Fruit fly (Drosophila melanogaster) whole organism, prepupa: ENCODE measurements around the gene Jhbp2.

Experiments
- Blimp-1 ChIP-seq: fragments of 200-800 bp; sonication (Bioruptor generic); optimal IDR thresholded peaks from 3 replicates; lab custom pipeline; 2017; ENCODE audit warnings: missing biosample characterization, missing genetic modification characterization, mild to moderate bottlenecking, moderate library complexity, missing genetic modification reagents
- CG10631 ChIP-seq: fragments of 200-800 bp; sonication (Bioruptor generic); optimal IDR thresholded peaks from 2 replicates; lab custom pipeline; 2016; ENCODE audit warnings: missing biosample characterization, missing genetic modification characterization
- CG10669 ChIP-seq: fragments of 200-800 bp; sonication (Bioruptor generic); optimal IDR thresholded peaks from 3 replicates; lab custom pipeline; 2018; ENCODE audit warnings: missing biosample characterization, mild to moderate bottlenecking, missing genetic modification characterization, moderate library complexity
- CG15336 ChIP-seq: fragments of 200-800 bp; sonication (Bioruptor generic); IDR thresholded peaks from 2 replicates; pipeline ENCODE4 v1.3.6; 2022; ENCODE audit warnings: missing biosample characterization, missing genetic modification characterization
- CG1621 ChIP-seq: fragments of 200-800 bp; sonication (Bioruptor generic); optimal IDR thresholded peaks from 3 replicates; lab custom pipeline; 2018; ENCODE audit warnings: missing biosample characterization, mild to moderate bottlenecking, missing genetic modification characterization
- CG31627 ChIP-seq: fragments of 200-800 bp; sonication (Bioruptor generic); optimal IDR thresholded peaks from 3 replicates; lab custom pipeline; 2016; ENCODE audit warnings: missing biosample characterization, missing genetic modification characterization
- CG32006 ChIP-seq: fragments of 200-800 bp; sonication (Bioruptor generic); optimal IDR thresholded peaks from 3 replicates; lab custom pipeline; 2017; ENCODE audit warnings: missing biosample characterization, mild to moderate bottlenecking, missing genetic modification characterization
- CG3919 ChIP-seq: fragments of 200-800 bp; sonication (Bioruptor generic); optimal IDR thresholded peaks from 3 replicates; lab custom pipeline; 2016; ENCODE audit warnings: missing biosample characterization, missing genetic modification characterization
- CG6163 ChIP-seq: fragments of 200-800 bp; sonication (Bioruptor generic); IDR thresholded peaks from 3 replicates; pipeline ENCODE4 v1.3.6; 2022; ENCODE audit warnings: missing biosample characterization, missing genetic modification characterization
- CG6792 ChIP-seq: fragments of 200-800 bp; sonication (Bioruptor generic); optimal IDR thresholded peaks from 3 replicates; lab custom pipeline; 2016; ENCODE audit warnings: missing biosample characterization, missing genetic modification characterization
- CG6808 ChIP-seq: fragments of 200-800 bp; sonication (Bioruptor generic); optimal IDR thresholded peaks from 3 replicates; lab custom pipeline; 2017; ENCODE audit warnings: missing biosample characterization, missing genetic modification characterization, mild to moderate bottlenecking, moderate library complexity, missing genetic modification reagents
- CG7368 ChIP-seq: fragments of 200-800 bp; sonication (Bioruptor generic); optimal IDR thresholded peaks from 3 replicates; lab custom pipeline; 2016; ENCODE audit warnings: missing biosample characterization, missing genetic modification characterization
- CG8119 ChIP-seq: fragments of 200-800 bp; sonication (Bioruptor generic); IDR thresholded peaks from 3 replicates; pipeline ENCODE4 v1.3.6; 2022; ENCODE audit warnings: missing biosample characterization, missing genetic modification characterization
- CG8632 ChIP-seq: fragments of 200-800 bp; sonication (Bioruptor generic); optimal IDR thresholded peaks from 3 replicates; lab custom pipeline; 2016; ENCODE audit warnings: missing biosample characterization, missing genetic modification characterization
- Eip75B ChIP-seq: fragments of 200-800 bp; sonication (Bioruptor generic); optimal IDR thresholded peaks from 3 replicates; lab custom pipeline; 2016; ENCODE audit warnings: missing biosample characterization, missing genetic modification characterization
- Eip78C ChIP-seq: fragments of 200-800 bp; sonication (Bioruptor generic); peaks from one replicate; lab custom pipeline; 2016; ENCODE audit warnings: missing biosample characterization, missing genetic modification characterization
- Hr38 ChIP-seq: sonication (Bioruptor generic); optimal IDR thresholded peaks from 2 replicates; lab custom pipeline; 2016; ENCODE audit warnings: missing biosample characterization, missing genetic modification characterization
- Hr39 ChIP-seq: fragments of 200-800 bp; sonication (Bioruptor generic); optimal IDR thresholded peaks from 2 replicates; lab custom pipeline; 2016; ENCODE audit warnings: missing biosample characterization, missing genetic modification characterization
- Hr4 ChIP-seq: fragments of 200-800 bp; sonication (Bioruptor generic); optimal IDR thresholded peaks from 3 replicates; lab custom pipeline; 2016; ENCODE audit warnings: missing biosample characterization, missing genetic modification characterization
- Lpt ChIP-seq: fragments of 200-800 bp; sonication (Bioruptor generic); optimal IDR thresholded peaks from 3 replicates; lab custom pipeline; 2016; ENCODE audit warnings: missing biosample characterization, missing genetic modification characterization
- Met ChIP-seq: fragments of 200-800 bp; sonication (Bioruptor generic); optimal IDR thresholded peaks from 3 replicates; lab custom pipeline; 2016; ENCODE audit warnings: missing biosample characterization, missing genetic modification characterization
- Sox14 ChIP-seq: fragments of 200-800 bp; sonication (Bioruptor generic); optimal IDR thresholded peaks from 3 replicates; lab custom pipeline; 2016; ENCODE audit warnings: missing biosample characterization, missing genetic modification characterization
- achi ChIP-seq: fragments of 200-800 bp; sonication (Bioruptor generic); optimal IDR thresholded peaks from 3 replicates; lab custom pipeline; 2016; ENCODE audit warnings: missing biosample characterization, missing genetic modification characterization
- acj6 ChIP-seq: fragments of 200-800 bp; sonication (Bioruptor generic); optimal IDR thresholded peaks from 3 replicates; lab custom pipeline; 2016; ENCODE audit warnings: missing biosample characterization, missing genetic modification characterization
- dac ChIP-seq: fragments of 200-800 bp; sonication (Bioruptor generic); optimal IDR thresholded peaks from 2 replicates; lab custom pipeline; 2017; ENCODE audit warnings: missing biosample characterization, mild to moderate bottlenecking, missing genetic modification characterization
- dsx ChIP-seq: fragments of 200-800 bp; optimal IDR thresholded peaks from 3 replicates; lab custom pipeline; 2019; ENCODE audit warnings: missing biosample characterization, mild to moderate bottlenecking, missing genetic modification characterization, moderate library complexity; ENCODE audit not compliant: poor library complexity, severe bottlenecking
- esn ChIP-seq: fragments of 200-800 bp; sonication (Bioruptor generic); optimal IDR thresholded peaks from 2 replicates; lab custom pipeline; 2016; ENCODE audit warnings: missing biosample characterization, mild to moderate bottlenecking, missing genetic modification characterization, moderate library complexity
- fd59A ChIP-seq: fragments of 200-800 bp; sonication (Bioruptor generic); optimal IDR thresholded peaks from 2 replicates; lab custom pipeline; 2017; ENCODE audit warnings: missing biosample characterization, mild to moderate bottlenecking, missing genetic modification characterization, missing genetic modification reagents
- fd85E ChIP-seq: fragments of 200-800 bp; sonication (Bioruptor generic); optimal IDR thresholded peaks from 3 replicates; lab custom pipeline; 2016; ENCODE audit warnings: missing biosample characterization, missing genetic modification characterization
- fkh ChIP-seq: fragments of 200-800 bp; sonication (Bioruptor generic); optimal IDR thresholded peaks from 3 replicates; lab custom pipeline; 2017; ENCODE audit warnings: missing biosample characterization, mild to moderate bottlenecking, missing genetic modification characterization, moderate library complexity
- lz ChIP-seq: fragments of 200-800 bp; sonication (Bioruptor generic); optimal IDR thresholded peaks from 3 replicates; lab custom pipeline; 2016; ENCODE audit warnings: missing biosample characterization, missing genetic modification characterization
- net ChIP-seq: fragments of 200-800 bp; sonication (Bioruptor generic); optimal IDR thresholded peaks from 3 replicates; lab custom pipeline; 2016; ENCODE audit warnings: missing biosample characterization, missing genetic modification characterization
- pdm3 ChIP-seq: fragments of 200-800 bp; sonication (Bioruptor generic); optimal IDR thresholded peaks from 3 replicates; lab custom pipeline; 2016; ENCODE audit warnings: missing biosample characterization, missing genetic modification characterization
- ss ChIP-seq, 2 experiments: fragments of 200-800 bp; sonication (Bioruptor generic); optimal IDR thresholded peaks; 2 replicates in 1 of 2; 3 replicates in 1 of 2; lab custom pipeline; 2017 to 2018; ENCODE audit warnings: mild to moderate bottlenecking in 2 of 2, missing biosample characterization in 2 of 2, missing genetic modification characterization in 2 of 2, moderate library complexity in 1 of 2
- topi ChIP-seq: fragments of 200-800 bp; sonication (Bioruptor generic); optimal IDR thresholded peaks from 3 replicates; lab custom pipeline; 2016; ENCODE audit warnings: missing biosample characterization, missing genetic modification characterization

The Jhbp2 gene

DNA sequence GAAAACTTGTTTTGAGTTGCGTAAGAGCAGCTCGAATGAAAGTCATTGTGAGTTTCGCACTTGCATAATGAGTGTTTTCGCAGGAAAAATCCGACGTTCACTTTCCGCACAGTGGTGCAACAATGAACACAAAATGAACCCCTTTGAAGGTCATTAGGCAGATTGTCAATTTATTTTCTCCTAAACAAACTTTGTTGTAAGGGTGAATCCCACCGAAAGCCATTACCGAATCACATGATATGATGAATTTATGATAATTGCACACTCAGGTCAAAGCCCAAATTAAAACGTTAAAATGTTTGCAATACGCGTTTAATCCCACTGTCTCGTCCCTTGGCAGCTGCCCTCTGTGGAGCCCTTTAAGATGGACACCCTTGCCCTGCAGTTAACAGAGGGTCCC lies 6.1 kb upstream of the Jhbp2 start:
- TF ChIP-seq fd59A (no peak), Hr4 (peak; percentile 56), CG8632 (GFP tag; lab: Kevin White, UChicago) (peak; percentile 11), CG6792 (no peak), Lpt (GFP tag; lab: Kevin White, UChicago) (peak; percentile 9), Eip75B (GFP tag; lab: Kevin White, UChicago) (peak; percentile 0), CG32006 (GFP tag; lab: Kevin White, UChicago) (peak; percentile 39), pdm3 (peak; percentile 10), CG3919 (GFP tag; lab: Kevin White, UChicago) (peak; percentile 35), CG8119 (peak; percentile 32; the same call in 1 of the 3 replicates), topi (GFP tag; lab: Kevin White, UChicago) (peak; percentile 20), net (GFP tag; lab: Kevin White, UChicago) (peak; percentile 0), Sox14 (peak; percentile 13), esn (GFP tag; lab: Kevin White, UChicago) (peak; percentile 20), CG15336 (GFP tag; lab: Robert Waterston, UW) (peak; percentile 55), CG10631 (GFP tag; lab: Kevin White, UChicago) (peak; percentile 11), Hr39 (peak; percentile 12), CG31627 (GFP tag; lab: Kevin White, UChicago) (no peak), dsx (no peak), CG6163 (GFP tag; lab: Robert Waterston, UW) (peak; percentile 32; the same call in 1 of the 3 replicates), Blimp-1 (peak; percentile 5), CG7368 (peak; percentile 15), Met (GFP tag; lab: Kevin White, UChicago) (peak; percentile 13), fd85E (GFP tag; lab: Kevin White, UChicago) (no peak), dac (GFP tag; lab: Kevin White, UChicago) (peak; percentile 14), Eip78C (GFP tag; lab: Kevin White, UChicago) (peak; percentile 82), lz (peak; percentile 24), achi (peak; percentile 30), CG1621 (no peak), Hr38 (GFP tag; lab: Kevin White, UChicago) (no peak)
- TF ChIP-seq, all 60 proteins: peak for 23

DNA sequence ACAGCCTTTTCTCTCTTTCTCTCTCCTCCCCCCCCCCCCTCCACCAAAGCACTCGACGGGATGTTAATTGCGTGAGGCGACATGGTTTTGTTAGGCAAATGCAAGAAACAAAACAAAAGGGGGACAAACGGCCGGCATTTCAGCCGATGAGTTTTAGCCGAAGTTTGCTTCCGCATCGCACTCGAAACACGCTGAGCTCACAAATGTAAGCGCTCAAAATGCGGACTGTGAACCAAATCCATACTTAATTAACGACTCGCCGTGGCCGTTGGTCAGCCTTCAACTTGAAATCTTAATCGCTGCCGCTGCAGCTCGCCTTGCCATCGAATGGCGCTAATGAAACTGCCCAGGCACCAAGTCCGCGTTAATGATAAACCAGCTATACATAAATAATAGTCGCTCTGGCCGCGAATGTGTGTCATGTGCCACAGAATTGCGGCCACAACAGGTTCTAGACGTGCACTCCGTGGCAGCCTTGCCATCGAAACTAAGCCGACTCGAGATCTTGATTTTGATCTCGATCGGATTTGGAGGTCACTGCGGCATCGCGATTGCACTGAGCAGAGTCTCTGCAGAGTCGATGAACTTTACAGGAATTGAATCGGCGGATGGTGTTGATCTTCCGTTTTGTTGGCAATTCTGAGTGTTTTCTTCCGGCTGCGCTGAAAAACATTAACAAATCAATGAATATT lies 5.2 kb upstream of the Jhbp2 start:
- TF ChIP-seq Eip78C (GFP tag; lab: Kevin White, UChicago) (peak; percentile 13), CG6163 (GFP tag; lab: Robert Waterston, UW) (0 out of 3 replicates have a peak, but pooled peaks have one; percentile 8), acj6 (GFP tag; lab: Kevin White, UChicago) (no peak), dsx (no peak), ss (GFP tag; optimal IDR thresholded peaks at IDR 0.05; lab: Kevin White, UChicago) (peak in 1 of 2 experiments; percentile 5)

DNA sequence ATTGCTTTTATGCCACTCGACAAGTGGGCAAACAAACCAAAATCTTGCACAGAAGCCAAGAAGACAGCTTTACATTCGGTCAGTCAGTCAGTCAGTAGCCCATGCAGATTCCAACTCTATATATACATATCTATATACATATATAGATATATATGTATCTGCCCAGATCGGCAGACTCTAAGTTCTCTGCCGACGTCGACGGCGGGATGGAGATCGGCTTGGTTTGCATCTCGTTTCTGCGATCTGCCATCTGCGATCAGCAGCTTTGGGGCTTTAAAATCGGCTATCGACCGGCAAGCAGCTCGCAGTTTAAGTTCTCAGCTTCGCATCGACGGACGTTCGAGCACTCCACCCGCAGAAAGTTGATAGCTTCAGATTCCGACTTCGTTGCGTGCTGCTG lies 4.0 kb upstream of the Jhbp2 start, which contains the start of gene Jhbp1:
Gene Jhbp1 (plus strand): TSS at position 301 of the 400 bp plus-strand sequence.
- TF ChIP-seq CG31627 (GFP tag; lab: Kevin White, UChicago) (no peak), dsx (no peak), CG15336 (GFP tag; lab: Robert Waterston, UW) (0 out of 2 replicates have a peak, but pooled peaks have one; percentile 9), Eip78C (GFP tag; lab: Kevin White, UChicago) (peak; percentile 27)

DNA sequence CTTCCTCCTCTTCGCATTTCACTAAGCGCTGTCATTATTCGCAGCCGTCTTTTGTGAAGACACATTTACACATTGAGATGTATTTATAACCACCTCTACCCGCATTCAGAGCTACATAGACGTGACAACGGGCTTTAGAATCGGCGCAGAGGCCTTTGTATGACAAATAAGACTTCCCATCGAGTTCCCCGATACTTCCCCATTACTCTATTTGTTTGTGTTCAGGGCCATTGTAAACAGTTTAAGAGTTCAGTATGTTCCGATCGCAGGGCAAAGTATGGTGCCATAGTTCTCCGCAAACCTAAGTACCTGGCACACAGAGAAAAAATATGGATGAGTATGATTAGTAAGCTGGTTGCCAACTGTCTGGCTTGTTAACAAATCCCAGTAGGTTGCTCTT lies 2.8 kb upstream of the Jhbp2 start:
- TF ChIP-seq esn (GFP tag; lab: Kevin White, UChicago) (no peak), fkh (GFP tag; lab: Kevin White, UChicago) (peak; percentile 60), CG10669 (GFP tag; lab: Kevin White, UChicago) (no peak), CG6808 (GFP tag; lab: Kevin White, UChicago) (no peak)
